Worm (Caenorhabditis elegans): Measurements from ENCODE around the gene T26H5.9.

DNA sequence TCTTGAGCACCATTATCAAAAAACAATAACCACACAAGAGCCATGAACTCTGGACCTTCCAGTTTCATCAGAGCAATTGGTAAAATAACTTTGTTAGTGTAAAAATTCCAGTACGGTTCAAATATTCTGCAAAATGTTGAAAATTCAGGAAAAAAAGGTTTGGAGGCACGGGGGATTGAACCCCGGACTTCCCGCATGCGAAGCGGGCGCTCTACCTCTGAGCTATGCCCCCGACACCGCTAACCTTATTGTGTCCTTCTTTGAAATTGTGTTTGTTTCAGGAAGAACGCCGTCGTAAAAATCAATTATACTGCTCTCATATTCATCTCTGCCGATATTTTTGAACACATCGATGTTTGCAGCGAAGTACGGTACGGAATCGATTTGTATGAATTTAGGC is 35.1 kb downstream of the T26H5.9 start:
- no peak for TF ChIP-seq tbx-37 (GFP tag; conservative IDR thresholded peaks at IDR 0.05)
- TF ChIP-seq flt-1 (GFP tag; IDR thresholded peaks at IDR 0.05), result no peak
- no peak for TF ChIP-seq ama-1 (optimal IDR thresholded peaks at IDR 0.05)
- TF ChIP-seq hnd-1 (tag; optimal IDR thresholded peaks at IDR 0.05), result no peak
- TF ChIP-seq tbx-11 (GFP tag; IDR thresholded peaks at IDR 0.05), result no peak
- TF ChIP-seq sea-1 (GFP tag; conservative IDR thresholded peaks at IDR 0.05), result no peak

All from whole organism, early embryonic.